Worm (Caenorhabditis elegans) whole organism, early embryonic: Measurements from ENCODE around the gene C33F10.8.
"Not testable (repeated sequence)": the region's sequence is repeated elsewhere in the genome, so short reads cannot be mapped to it uniquely, and the experiment has no call there.

Experiments used
- B0310.2 ChIP-seq: sonication (generic microtip); optimal IDR thresholded peaks from 2 replicates; lab custom pipeline; 2016; ENCODE audit warnings: mild to moderate bottlenecking, missing genetic modification characterization, missing compliant biosample characterization
- F13C5.2 ChIP-seq: sonication (generic microtip); optimal IDR thresholded peaks from 2 replicates; lab custom pipeline; 2017; ENCODE audit warnings: mild to moderate bottlenecking, missing genetic modification characterization, inconsistent platforms, missing compliant biosample characterization
- aly-1 ChIP-seq: sonication (generic microtip); optimal IDR thresholded peaks from 2 replicates; lab custom pipeline; 2016; ENCODE audit warnings: missing genetic modification characterization, missing compliant biosample characterization
- ama-1 ChIP-seq: fragments of 150-350 bp; optimal IDR thresholded peaks from 2 replicates; lab custom pipeline; 2014
- ceh-36 ChIP-seq: sonication (generic microtip); optimal IDR thresholded peaks from 2 replicates; lab custom pipeline; 2016; ENCODE audit warnings: missing genetic modification characterization, inconsistent platforms, missing compliant biosample characterization
- ets-7 ChIP-seq: sonication (generic microtip); optimal IDR thresholded peaks from 2 replicates; lab custom pipeline; 2016; ENCODE audit warnings: missing genotype, missing genetic modification characterization, missing compliant biosample characterization
- flt-1 ChIP-seq: fragments of 200-800 bp; sonication (Bioruptor generic); IDR thresholded peaks from 2 replicates; pipeline ENCODE4 v1.3.6; 2022; ENCODE audit warnings: missing genetic modification characterization, missing compliant biosample characterization
- hmbx-1 ChIP-seq: sonication (generic microtip); optimal IDR thresholded peaks from 2 replicates; lab custom pipeline; 2016; ENCODE audit warnings: mild to moderate bottlenecking, missing genetic modification characterization, missing compliant biosample characterization
- hmg-4 ChIP-seq: fragments of 200-800 bp; sonication (Bioruptor generic); optimal IDR thresholded peaks from 2 replicates; lab custom pipeline; 2018; ENCODE audit warnings: mild to moderate bottlenecking, missing genetic modification characterization, missing compliant biosample characterization
- scrt-1 ChIP-seq: fragments of 200-800 bp; sonication (Bioruptor generic); IDR thresholded peaks from 2 replicates; pipeline ENCODE4 v1.3.6; 2022; ENCODE audit warnings: missing genetic modification characterization, missing compliant biosample characterization
- sea-1 ChIP-seq: fragments of 200-800 bp; sonication (Bioruptor generic); conservative IDR thresholded peaks from 2 replicates; pipeline ENCODE4 v1.3.6; 2022; ENCODE audit warnings: missing genetic modification characterization, missing compliant biosample characterization
- tbx-11 ChIP-seq: fragments of 200-800 bp; sonication (Bioruptor generic); IDR thresholded peaks from 2 replicates; pipeline ENCODE4 v1.3.6; 2022; ENCODE audit warnings: missing genetic modification characterization, missing compliant biosample characterization
- tbx-37 ChIP-seq: fragments of 200-800 bp; sonication (Bioruptor generic); conservative IDR thresholded peaks from 2 replicates; pipeline ENCODE4 v1.3.6; 2022; ENCODE audit warnings: missing genetic modification reagents, missing genetic modification characterization, missing compliant biosample characterization
- tra-4 ChIP-seq: sonication (generic microtip); optimal IDR thresholded peaks from 2 replicates; lab custom pipeline; 2017; ENCODE audit warnings: missing genetic modification characterization, missing compliant biosample characterization

DNA sequence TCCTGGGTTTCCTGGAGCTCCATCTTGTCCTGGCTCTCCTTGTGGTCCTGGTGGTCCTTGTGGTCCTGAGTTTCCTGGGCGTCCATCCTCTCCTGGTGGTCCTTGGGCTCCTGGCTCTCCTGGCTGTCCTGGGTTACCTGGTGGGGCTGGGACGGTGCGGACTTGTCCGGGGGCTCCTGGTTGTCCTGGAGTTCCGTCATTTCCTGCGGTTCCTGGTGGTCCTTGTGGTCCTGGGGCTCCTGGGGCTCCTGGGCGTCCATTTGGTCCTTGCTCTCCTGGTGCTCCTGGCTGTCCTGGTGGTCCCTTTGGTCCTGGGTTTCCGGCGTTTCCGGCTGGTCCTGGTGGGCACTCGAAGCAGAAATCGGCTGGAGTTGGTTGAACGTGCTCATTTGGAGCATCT is 47.3 kb upstream of the C33F10.8 start:
- not testable (repeated sequence) for TF ChIP-seq flt-1 (GFP tag; lab: Robert Waterston, UW); ama-1; B0310.2 (tag; lab: Kevin White, UChicago); ceh-36 (tag; lab: Kevin White, UChicago); F13C5.2; hmbx-1 (tag; lab: Kevin White, UChicago); tbx-37 (GFP tag; lab: Robert Waterston, UW); hmg-4 (GFP tag; lab: Kevin White, UChicago); tbx-11 (GFP tag; lab: Robert Waterston, UW); aly-1 (tag; lab: Kevin White, UChicago); tra-4 (tag; lab: Kevin White, UChicago); scrt-1 (GFP tag; lab: Robert Waterston, UW); ets-7
- 0 out of 2 replicates have a peak, but pooled peaks have one; percentile 24 for TF ChIP-seq sea-1
